Fruit fly (Drosophila melanogaster): ENCODE results near the gene CG4950.
A peak's percentile ranks its signal among the peaks of the same experiment; 100 is the strongest.

DNA sequence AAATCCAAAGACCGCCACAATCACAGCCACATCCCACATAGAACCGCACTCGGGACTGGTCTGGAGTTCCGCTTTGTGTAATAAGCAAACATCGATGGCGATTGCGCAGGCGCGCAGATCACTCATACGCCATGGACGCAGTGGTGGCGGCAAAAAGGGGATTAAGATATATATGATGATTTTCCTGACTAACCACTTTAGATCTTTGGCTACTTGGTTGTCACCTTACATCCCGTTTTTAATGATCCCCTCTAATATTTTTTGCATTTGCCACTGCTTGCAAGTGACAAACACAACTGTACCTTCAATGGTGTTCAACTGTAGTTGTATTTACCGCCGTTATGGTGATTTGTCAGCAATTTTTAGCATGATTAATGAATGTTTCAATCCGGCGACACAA is 42.0 kb upstream of the CG4950 start:
- TF ChIP-seq fd96Ca (GFP tag; IDR thresholded peaks at IDR 0.05) = peak; percentile 89
- TF ChIP-seq EcR (GFP tag; optimal IDR thresholded peaks at IDR 0.05) = no peak
- peak; percentile 42; the same call in 1 of the 2 replicates for TF ChIP-seq rn (GFP tag; IDR thresholded peaks at IDR 0.05)
- TF ChIP-seq D1 (tag; optimal IDR thresholded peaks at IDR 0.05) = no peak
- TF ChIP-seq CG9948 (tag; optimal IDR thresholded peaks at IDR 0.05) = no peak
- TF ChIP-seq CG13204 (GFP tag; optimal IDR thresholded peaks at IDR 0.05) = no peak
- TF ChIP-seq CG10348 (GFP tag; IDR thresholded peaks at IDR 0.05) = peak; percentile 51
- peak; percentile 84 for TF ChIP-seq Ets98B (GFP tag; IDR thresholded peaks at IDR 0.05)
- peak; percentile 86 for TF ChIP-seq CG4496 (GFP tag; IDR thresholded peaks at IDR 0.05)
